Fruit fly (Drosophila melanogaster): ENCODE results near the gene CG5653.

The CG5653 gene

dm6 chr3L:8968437-8968836 is 2.3 kb upstream of the CG5653 start, which contains the start of gene CG5026:
Gene CG5026 (plus strand): TSS chr3L:8968528.
- TF ChIP-seq Jra (GFP tag; optimal IDR thresholded peaks at IDR 0.05): no peak
- TF ChIP-seq Rel (GFP tag; optimal IDR thresholded peaks at IDR 0.05): no peak
- peak; percentile 76 for TF ChIP-seq Rel (tag; optimal IDR thresholded peaks at IDR 0.05)
- TF ChIP-seq sv (GFP tag; optimal IDR thresholded peaks at IDR 0.05): no peak
- no peak for TF ChIP-seq usp (GFP tag; optimal IDR thresholded peaks at IDR 0.05)
- peak; percentile 93 for TF ChIP-seq psq (GFP tag; optimal IDR thresholded peaks at IDR 0.05)
- peak; percentile 3 for TF ChIP-seq OdsH (GFP tag; optimal IDR thresholded peaks at IDR 0.05)

- TF ChIP-seq Abd-B (GFP tag; optimal IDR thresholded peaks at IDR 0.05) (no peak), jim (GFP tag; optimal IDR thresholded peaks at IDR 0.05) (no peak), dmrt93B (GFP tag; optimal IDR thresholded peaks at IDR 0.05) (no peak), N (GFP tag; optimal IDR thresholded peaks at IDR 0.05) (no peak), rgr (GFP tag; optimal IDR thresholded peaks at IDR 0.05) (no peak)
Observed at dm6 chr3L:8964458-8964857, 1.7 kb downstream of the CG5653 start, which contains the start of gene ValRS-m. Gene ValRS-m (minus strand): TSS chr3L:8964769.

- TF ChIP-seq psq (GFP tag; optimal IDR thresholded peaks at IDR 0.05): no peak
Observed at dm6 chr3L:8958557-8958956, 7.6 kb downstream of the CG5653 start, which contains the start of gene CG13313. Gene CG13313 (plus strand): TSS chr3L:8958857.

- TF ChIP-seq Dif (GFP tag; optimal IDR thresholded peaks at IDR 0.05; ENCODE audit: partially characterized antibody): no peak
- no peak for TF ChIP-seq rgr (GFP tag; optimal IDR thresholded peaks at IDR 0.05)
- no peak for TF ChIP-seq pan (optimal IDR thresholded peaks at IDR 0.05)
- TF ChIP-seq GATAd (GFP tag; optimal IDR thresholded peaks at IDR 0.05): no peak
- no peak for TF ChIP-seq Abd-B (GFP tag; optimal IDR thresholded peaks at IDR 0.05)
Observed at dm6 chr3L:8956669-8957068, 9.5 kb downstream of the CG5653 start, which contains the start of gene mRpL12. Gene mRpL12 (plus strand): TSS chr3L:8956791.

dm6 chr3L:8955199-8955598 is 11.0 kb downstream of the CG5653 start:
- no peak for TF ChIP-seq sv (GFP tag; optimal IDR thresholded peaks at IDR 0.05)
- no peak for TF ChIP-seq fru (GFP tag; optimal IDR thresholded peaks at IDR 0.05)
- no peak for TF ChIP-seq Hnf4 (GFP tag; optimal IDR thresholded peaks at IDR 0.05)
- no peak for TF ChIP-seq Mio (GFP tag; optimal IDR thresholded peaks at IDR 0.05)
- TF ChIP-seq foxo (GFP tag; optimal IDR thresholded peaks at IDR 0.05): no peak
- no peak for TF ChIP-seq br (GFP tag; optimal IDR thresholded peaks at IDR 0.05)
- no peak for TF ChIP-seq Myc (optimal IDR thresholded peaks at IDR 0.05)
- TF ChIP-seq Hr78 (GFP tag; optimal IDR thresholded peaks at IDR 0.05): no peak
- no peak for TF ChIP-seq GATAd (GFP tag; optimal IDR thresholded peaks at IDR 0.05)
- no peak for TF ChIP-seq Sp1 (GFP tag; optimal IDR thresholded peaks at IDR 0.05)
- no peak for TF ChIP-seq N (GFP tag; optimal IDR thresholded peaks at IDR 0.05)
- no peak for TF ChIP-seq jim (GFP tag; optimal IDR thresholded peaks at IDR 0.05)
- no peak for TF ChIP-seq CG9705 (GFP tag; optimal IDR thresholded peaks at IDR 0.05)
- no peak for TF ChIP-seq usp (GFP tag; optimal IDR thresholded peaks at IDR 0.05)
- no peak for TF ChIP-seq dmrt93B (GFP tag; optimal IDR thresholded peaks at IDR 0.05)
- no peak for TF ChIP-seq h (GFP tag; optimal IDR thresholded peaks at IDR 0.05)
- TF ChIP-seq Jra (GFP tag; optimal IDR thresholded peaks at IDR 0.05): no peak

dm6 chr3L:8954648-8955033 is 11.5 kb downstream of the CG5653 start, which contains the start of gene GNBP3:
Gene GNBP3 (plus strand): TSS chr3L:8955021.
- TF ChIP-seq dsf (GFP tag; optimal IDR thresholded peaks at IDR 0.05; ENCODE audit: borderline replicate concordance) (no peak), Dif (GFP tag; optimal IDR thresholded peaks at IDR 0.05; ENCODE audit: partially characterized antibody) (peak; percentile 46), Jra (GFP tag; optimal IDR thresholded peaks at IDR 0.05) (no peak), Hnf4 (GFP tag; optimal IDR thresholded peaks at IDR 0.05) (no peak), Sp1 (GFP tag; optimal IDR thresholded peaks at IDR 0.05) (peak; percentile 96), Mio (GFP tag; optimal IDR thresholded peaks at IDR 0.05) (no peak), jim (GFP tag; optimal IDR thresholded peaks at IDR 0.05) (peak; percentile 10), OdsH (GFP tag; optimal IDR thresholded peaks at IDR 0.05) (peak; percentile 92), Myc (optimal IDR thresholded peaks at IDR 0.05) (no peak), br (GFP tag; optimal IDR thresholded peaks at IDR 0.05) (peak; percentile 91), psq (GFP tag; optimal IDR thresholded peaks at IDR 0.05) (peak; percentile 84), sage (GFP tag; optimal IDR thresholded peaks at IDR 0.05) (peak; percentile 96), dmrt93B (GFP tag; optimal IDR thresholded peaks at IDR 0.05) (peak; percentile 86), Dfd (GFP tag; optimal IDR thresholded peaks at IDR 0.05) (no peak), Abd-B (GFP tag; optimal IDR thresholded peaks at IDR 0.05) (no peak), rgr (GFP tag; optimal IDR thresholded peaks at IDR 0.05) (peak; percentile 95), usp (GFP tag; optimal IDR thresholded peaks at IDR 0.05) (no peak), foxo (GFP tag; optimal IDR thresholded peaks at IDR 0.05) (peak in 1 of 2 experiments; percentile 96), woc (GFP tag; optimal IDR thresholded peaks at IDR 0.05) (no peak), pan (optimal IDR thresholded peaks at IDR 0.05) (no peak), N (GFP tag; optimal IDR thresholded peaks at IDR 0.05) (no peak), CG9705 (GFP tag; optimal IDR thresholded peaks at IDR 0.05) (peak; percentile 79), Hr83 (GFP tag; optimal IDR thresholded peaks at IDR 0.05; ENCODE audit: poor library complexity, severe bottlenecking) (peak; percentile 48), brk (GFP tag; optimal IDR thresholded peaks at IDR 0.05) (no peak), Rel (GFP tag; optimal IDR thresholded peaks at IDR 0.05) (peak; percentile 93), Rel (tag; optimal IDR thresholded peaks at IDR 0.05) (peak; percentile 96), Hr78 (GFP tag; optimal IDR thresholded peaks at IDR 0.05) (no peak), ey (GFP tag; optimal IDR thresholded peaks at IDR 0.05) (peak; percentile 83), Vsx2 (GFP tag; optimal IDR thresholded peaks at IDR 0.05; ENCODE audit: partially characterized antibody) (peak; percentile 42), CrebA (GFP tag; optimal IDR thresholded peaks at IDR 0.05; ENCODE audit: borderline replicate concordance) (no peak), fru (GFP tag; optimal IDR thresholded peaks at IDR 0.05) (peak; percentile 60), dl (GFP tag; optimal IDR thresholded peaks at IDR 0.05; ENCODE audit: insufficient read depth in 1 of 2, partially characterized antibody in 2 of 2) (no peak), sv (GFP tag; optimal IDR thresholded peaks at IDR 0.05) (no peak), h (GFP tag; optimal IDR thresholded peaks at IDR 0.05) (peak; percentile 95)

Data from whole organism, wandering third instar larva.